Fruit fly (Drosophila melanogaster): ENCODE measurements around the gene CG42726.

CG42726 gene

dm6 chr3R:15350993-15351426 lies 3.2 kb downstream of the CG42726 start, which contains the start of the genes Trs33 and Tmtc4 (continued):
- TF ChIP-seq Sox14 (GFP tag; optimal IDR thresholded peaks at IDR 0.05) = peak; percentile 44
- TF ChIP-seq CG6808 (GFP tag; optimal IDR thresholded peaks at IDR 0.05) = no peak
- TF ChIP-seq vri (GFP tag; optimal IDR thresholded peaks at IDR 0.05) = no peak
- no peak for TF ChIP-seq CG11902 (GFP tag; optimal IDR thresholded peaks at IDR 0.05)
- no peak for TF ChIP-seq CG7368 (GFP tag; optimal IDR thresholded peaks at IDR 0.05)
- no peak for TF ChIP-seq dac (GFP tag; optimal IDR thresholded peaks at IDR 0.05)
- no peak for TF ChIP-seq achi (GFP tag; optimal IDR thresholded peaks at IDR 0.05)
- TF ChIP-seq Sox15 (GFP tag; optimal IDR thresholded peaks at IDR 0.05) = no peak
- TF ChIP-seq Gug (GFP tag; IDR thresholded peaks at IDR 0.05) = no peak
- TF ChIP-seq spab (GFP tag; optimal IDR thresholded peaks at IDR 0.05) = no peak
- no peak for TF ChIP-seq salr (GFP tag; optimal IDR thresholded peaks at IDR 0.05)
- peak; percentile 75 for TF ChIP-seq Eip78C (GFP tag)
- peak; percentile 10 for TF ChIP-seq CG31627 (GFP tag; optimal IDR thresholded peaks at IDR 0.05)
- no peak for TF ChIP-seq CG1621 (tag; optimal IDR thresholded peaks at IDR 0.05)
- TF ChIP-seq CG15336 (GFP tag; IDR thresholded peaks at IDR 0.05) = peak; percentile 29; the same call in 1 of the 2 replicates
- TF ChIP-seq Hr39 (GFP tag; optimal IDR thresholded peaks at IDR 0.05) = no peak
- no peak for TF ChIP-seq CG11294 (GFP tag; IDR thresholded peaks at IDR 0.05)
- no peak for TF ChIP-seq CG16779 (tag; optimal IDR thresholded peaks at IDR 0.05)
- TF ChIP-seq CG8119 (GFP tag; IDR thresholded peaks at IDR 0.05) = no peak
- TF ChIP-seq Ets21C (GFP tag; optimal IDR thresholded peaks at IDR 0.05) = no peak
- TF ChIP-seq ss (GFP tag; optimal IDR thresholded peaks at IDR 0.05) = no peak
- TF ChIP-seq CG6792 (GFP tag; optimal IDR thresholded peaks at IDR 0.05) = no peak
- TF ChIP-seq Lpt (GFP tag; optimal IDR thresholded peaks at IDR 0.05) = no peak
- TF ChIP-seq Ets96B (tag; optimal IDR thresholded peaks at IDR 0.05) = peak; percentile 35

- TF ChIP-seq Smox (GFP tag; optimal IDR thresholded peaks at IDR 0.05) = no peak
- peak; percentile 93 for TF ChIP-seq fkh (GFP tag; optimal IDR thresholded peaks at IDR 0.05)
These were observed 6.2 kb downstream of the CG42726 start for dm6 chr3R:15354019-15354418.

dm6 chr3R:15356152-15356551 lies 8.3 kb downstream of the CG42726 start:
- TF ChIP-seq Hr38 (GFP tag; optimal IDR thresholded peaks at IDR 0.05) = no peak
- no peak for TF ChIP-seq CG4318 (GFP tag; optimal IDR thresholded peaks at IDR 0.05)
- no peak for TF ChIP-seq CG7368 (GFP tag; optimal IDR thresholded peaks at IDR 0.05)
- no peak for TF ChIP-seq Ets96B (tag; optimal IDR thresholded peaks at IDR 0.05)
- TF ChIP-seq topi (GFP tag; optimal IDR thresholded peaks at IDR 0.05) = no peak
- TF ChIP-seq achi (GFP tag; optimal IDR thresholded peaks at IDR 0.05) = no peak
- TF ChIP-seq CG8119 (GFP tag; IDR thresholded peaks at IDR 0.05) = no peak
- no peak for TF ChIP-seq CG11762 (GFP tag; optimal IDR thresholded peaks at IDR 0.05; ENCODE audit: insufficient read depth)
- no peak for TF ChIP-seq Sox15 (GFP tag; optimal IDR thresholded peaks at IDR 0.05)

dm6 chr3R:15356645-15357431 lies 9.0 kb downstream of the CG42726 start, which contains the start of the genes Atg4b and Hibch:
Atg4b (minus strand) TSS chr3R:15356924.
Hibch (plus strand) TSS chr3R:15357229.
- TF ChIP-seq CG6163 (GFP tag; IDR thresholded peaks at IDR 0.05) (peak; percentile 68; the same call in 2 of the 3 replicates), vri (GFP tag; optimal IDR thresholded peaks at IDR 0.05) (peak; percentile 93), Hr4 (GFP tag; optimal IDR thresholded peaks at IDR 0.05) (no peak), dsx (GFP tag; optimal IDR thresholded peaks at IDR 0.05; ENCODE audit: poor library complexity, severe bottlenecking) (peak; percentile 9), CG11902 (GFP tag; optimal IDR thresholded peaks at IDR 0.05) (peak; percentile 85), CG11762 (GFP tag; optimal IDR thresholded peaks at IDR 0.05; ENCODE audit: insufficient read depth) (peak; percentile 75), CG32006 (GFP tag; optimal IDR thresholded peaks at IDR 0.05) (peak; percentile 84), CG15336 (GFP tag; IDR thresholded peaks at IDR 0.05) (peak; percentile 66), CG8119 (GFP tag; IDR thresholded peaks at IDR 0.05) (peak; percentile 63; the same call in 2 of the 3 replicates), cyc (GFP tag; optimal IDR thresholded peaks at IDR 0.05) (peak; percentile 83), CG9139 (GFP tag; optimal IDR thresholded peaks at IDR 0.05) (no peak), lz (GFP tag; optimal IDR thresholded peaks at IDR 0.05) (peak; percentile 74), CG3919 (GFP tag; optimal IDR thresholded peaks at IDR 0.05) (no peak), CG6808 (GFP tag; optimal IDR thresholded peaks at IDR 0.05) (no peak), Gug (GFP tag; IDR thresholded peaks at IDR 0.05) (peak; percentile 83), CG10669 (GFP tag; optimal IDR thresholded peaks at IDR 0.05) (peak; percentile 100), CG10631 (GFP tag; optimal IDR thresholded peaks at IDR 0.05) (peak; percentile 90), esn (GFP tag; optimal IDR thresholded peaks at IDR 0.05) (peak; percentile 79), CG8319 (GFP tag; optimal IDR thresholded peaks at IDR 0.05) (peak; percentile 70), topi (GFP tag; optimal IDR thresholded peaks at IDR 0.05) (peak; percentile 62), Eip93F (GFP tag; optimal IDR thresholded peaks at IDR 0.05) (no peak), dac (GFP tag; optimal IDR thresholded peaks at IDR 0.05) (peak; percentile 72), CG34406 (GFP tag; optimal IDR thresholded peaks at IDR 0.05) (peak; percentile 72)

All from whole organism, prepupa.